Worm (Caenorhabditis elegans): Measurements from ENCODE around the gene mtr-4.
"Not testable (repeated sequence)": the region's sequence is repeated elsewhere in the genome, so short reads cannot be mapped to it uniquely, and the experiment has no call there.

The mtr-4 gene

ce11 chrIV:9836317-9836716, 10.8 kb downstream of the mtr-4 start, which contains the start of gene msp-81:
Gene msp-81 (minus strand): TSS chrIV:9836417.
- TF ChIP-seq F13H6.1 (tag; optimal IDR thresholded peaks at IDR 0.05): no peak

ce11 chrIV:9837349-9837748, 11.9 kb downstream of the mtr-4 start, which contains the start of gene msp-10:
Gene msp-10 (plus strand): TSS chrIV:9837649.
- TF ChIP-seq F13H6.1 (tag; optimal IDR thresholded peaks at IDR 0.05); nhr-129 (tag; optimal IDR thresholded peaks at IDR 0.05); unc-55 (GFP tag; optimal IDR thresholded peaks at IDR 0.05): not testable (repeated sequence)

ce11 chrIV:9840984-9841590, 15.6 kb downstream of the mtr-4 start, which contains the start of the genes kin-24 and msp-56:
Gene kin-24 (minus strand): TSS chrIV:9841084.
Gene msp-56 (plus strand): TSS chrIV:9841540.
- TF ChIP-seq C34F6.9 (tag; optimal IDR thresholded peaks at IDR 0.05) (no peak), dmd-4 (tag; optimal IDR thresholded peaks at IDR 0.05) (no peak), ceh-82 (tag; optimal IDR thresholded peaks at IDR 0.05) (no peak), ama-1 (optimal IDR thresholded peaks at IDR 0.05) (no peak), nhr-237 (tag; optimal IDR thresholded peaks at IDR 0.05) (no peak), ceh-16 (tag; optimal IDR thresholded peaks at IDR 0.05) (no peak), elt-3 (tag; optimal IDR thresholded peaks at IDR 0.05) (no peak), aly-2 (tag; optimal IDR thresholded peaks at IDR 0.05) (no peak)

ce11 chrIV:9842071-9842470, 16.6 kb downstream of the mtr-4 start, which contains the start of gene K07F5.17:
Gene K07F5.17 (plus strand): TSS chrIV:9842371.
- TF ChIP-seq unc-55 (GFP tag; optimal IDR thresholded peaks at IDR 0.05) (no peak), snpc-4 (tag; optimal IDR thresholded peaks at IDR 0.05) (no peak), ceh-16 (tag; optimal IDR thresholded peaks at IDR 0.05) (no peak), gmeb-1 (tag; optimal IDR thresholded peaks at IDR 0.05) (no peak), elt-3 (tag; optimal IDR thresholded peaks at IDR 0.05) (no peak), nhr-11 (tag; optimal IDR thresholded peaks at IDR 0.05) (no peak), nhr-10 (tag; optimal IDR thresholded peaks at IDR 0.05) (no peak), ceh-82 (tag; optimal IDR thresholded peaks at IDR 0.05) (no peak), sma-9 (GFP tag; optimal IDR thresholded peaks at IDR 0.05) (no peak), sma-9 (tag; optimal IDR thresholded peaks at IDR 0.05) (no peak), fos-1 (tag; optimal IDR thresholded peaks at IDR 0.05) (no peak), lsy-2 (tag; optimal IDR thresholded peaks at IDR 0.05) (no peak), zag-1 (tag; optimal IDR thresholded peaks at IDR 0.05) (no peak), egl-27 (tag; optimal IDR thresholded peaks at IDR 0.05) (no peak)

ce11 chrIV:9843760-9844159, 18.3 kb downstream of the mtr-4 start, which contains the start of gene nspd-2:
Gene nspd-2 (plus strand): TSS chrIV:9844060.
- TF ChIP-seq lin-39 (tag; optimal IDR thresholded peaks at IDR 0.05) (no peak), ZK546.5 (tag; optimal IDR thresholded peaks at IDR 0.05) (no peak), lin-11 (tag; optimal IDR thresholded peaks at IDR 0.05) (no peak), sma-3 (GFP tag; optimal IDR thresholded peaks at IDR 0.05) (no peak), mdl-1 (tag; optimal IDR thresholded peaks at IDR 0.05) (no peak), ztf-11 (tag; optimal IDR thresholded peaks at IDR 0.05) (no peak), unc-55 (GFP tag; optimal IDR thresholded peaks at IDR 0.05) (no peak), Y55F3AM.14 (GFP tag; optimal IDR thresholded peaks at IDR 0.05) (no peak), unc-62 (GFP tag; optimal IDR thresholded peaks at IDR 0.05) (no peak), sem-4 (tag; optimal IDR thresholded peaks at IDR 0.05) (no peak), nhr-129 (tag; optimal IDR thresholded peaks at IDR 0.05) (no peak), skn-1 (tag; optimal IDR thresholded peaks at IDR 0.05) (no peak), peb-1 (tag; optimal IDR thresholded peaks at IDR 0.05) (no peak), nhr-10 (tag; optimal IDR thresholded peaks at IDR 0.05) (no peak), lsy-2 (tag; optimal IDR thresholded peaks at IDR 0.05) (no peak), sma-9 (GFP tag; optimal IDR thresholded peaks at IDR 0.05) (no peak), sma-9 (tag; optimal IDR thresholded peaks at IDR 0.05) (no peak), F13H6.1 (tag; optimal IDR thresholded peaks at IDR 0.05) (no peak), nhr-237 (tag; optimal IDR thresholded peaks at IDR 0.05) (no peak), crh-2 (tag; optimal IDR thresholded peaks at IDR 0.05) (no peak), snpc-4 (tag; optimal IDR thresholded peaks at IDR 0.05) (no peak)

Data from whole organism, L2 larva.